Worm (Caenorhabditis elegans) whole organism, L4 larva: ENCODE measurements around the gene mrps-5.

ENCODE experiments used
- F10B5.3 ChIP-seq: sonication (generic microtip); optimal IDR thresholded peaks from 2 replicates; lab custom pipeline; 2016; ENCODE audit warnings: mild to moderate bottlenecking, missing genetic modification characterization, missing compliant biosample characterization
- F26F4.8 ChIP-seq: fragments of 200-800 bp; sonication (Bioruptor generic); conservative IDR thresholded peaks from 2 replicates; pipeline ENCODE4 v1.3.6; 2022; ENCODE audit warnings: missing genetic modification characterization, missing compliant biosample characterization
- Y105C5A.15 ChIP-seq: fragments of 200-800 bp; sonication (Bioruptor generic); IDR thresholded peaks from 2 replicates; pipeline ENCODE4 v1.3.6; 2022; ENCODE audit warnings: missing genetic modification characterization, missing compliant biosample characterization
- Y48G9A.11 ChIP-seq: fragments of 200-800 bp; sonication (Bioruptor generic); IDR thresholded peaks from 2 replicates; pipeline ENCODE4 v1.3.6; 2022; ENCODE audit warnings: missing genetic modification reagents, missing genetic modification characterization, missing compliant biosample characterization
- ceh-32 ChIP-seq: sonication (generic microtip); optimal IDR thresholded peaks from 2 replicates; lab custom pipeline; 2016; ENCODE audit warnings: mild to moderate bottlenecking, missing genetic modification characterization, missing compliant biosample characterization; ENCODE audit not compliant: poor library complexity
- ces-1 ChIP-seq: fragments of 150-350 bp; sonication (generic microtip); optimal IDR thresholded peaks from 4 replicates; lab custom pipeline; 2014; ENCODE audit warnings: missing biosample characterization, missing genetic modification reagents, missing genetic modification characterization
- fos-1 ChIP-seq: fragments of 150-350 bp; optimal IDR thresholded peaks from 2 replicates; lab custom pipeline; 2014; ENCODE audit warnings: missing biosample characterization, missing genetic modification characterization
- jun-1 ChIP-seq: fragments of 150-350 bp; optimal IDR thresholded peaks from 2 replicates; lab custom pipeline; 2014; ENCODE audit warnings: missing biosample characterization, missing genetic modification reagents, missing genetic modification characterization
- lin-15B ChIP-seq: fragments of 150-350 bp; sonication (generic microtip); optimal IDR thresholded peaks from 3 replicates; lab custom pipeline; 2014; ENCODE audit warnings: missing biosample characterization, missing genetic modification characterization
- mdl-1 ChIP-seq, 2 experiments: fragments of 150-350 bp in 1 of 2; sonication (generic microtip) in 1 of 2; optimal IDR thresholded peaks; 2 replicates each; lab custom pipeline; 2014 to 2017; ENCODE audit warnings: missing biosample characterization in 2 of 2, missing genetic modification characterization in 2 of 2
- nhr-11 ChIP-seq: fragments of 150-350 bp; optimal IDR thresholded peaks from 2 replicates; lab custom pipeline; 2014; ENCODE audit warnings: missing biosample characterization, missing genetic modification characterization
- pqm-1 ChIP-seq: sonication (generic microtip); optimal IDR thresholded peaks from 2 replicates; lab custom pipeline; 2017; ENCODE audit warnings: missing biosample characterization, missing genetic modification characterization
- snpc-1.2 ChIP-seq: fragments of 200-800 bp; sonication (Bioruptor generic); IDR thresholded peaks from 2 replicates; pipeline ENCODE4 v1.3.6; 2022; ENCODE audit warnings: missing genetic modification reagents, missing genetic modification characterization, missing compliant biosample characterization
- ztf-11 ChIP-seq: fragments of 150-350 bp; optimal IDR thresholded peaks from 2 replicates; lab custom pipeline; 2014; ENCODE audit warnings: missing biosample characterization, missing genetic modification characterization

- no peak for TF ChIP-seq ztf-11 (tag; lab: Kevin White, UChicago)
- no peak for TF ChIP-seq F26F4.8 (GFP tag; lab: Robert Waterston, UW)
- TF ChIP-seq jun-1 = no peak
- TF ChIP-seq nhr-11 (tag; lab: Kevin White, UChicago) = no peak
- TF ChIP-seq Y105C5A.15 (GFP tag; lab: Robert Waterston, UW) = no peak
- TF ChIP-seq ces-1 (GFP tag; lab: Kevin White, UChicago) = no peak
- no peak for TF ChIP-seq mdl-1 (tag; optimal IDR thresholded peaks at IDR 0.05; lab: Kevin White, UChicago)
- TF ChIP-seq lin-15B (tag; lab: Kevin White, UChicago) = no peak
- TF ChIP-seq snpc-1.2 (GFP tag; lab: Robert Waterston, UW) = no peak
- no peak for TF ChIP-seq ceh-32
- TF ChIP-seq pqm-1 (tag; lab: Kevin White, UChicago) = no peak
- no peak for TF ChIP-seq fos-1
- no peak for TF ChIP-seq F10B5.3 (tag; lab: Kevin White, UChicago)
- no peak for TF ChIP-seq Y48G9A.11 (GFP tag; lab: Robert Waterston, UW)
Observed at ce11 chrV:12583421-12583820, 20.1 kb downstream of the mrps-5 start.
